Worm (Caenorhabditis elegans) whole organism, L1 larva: ENCODE results near the gene F09G8.7.
A peak's percentile ranks its signal among the peaks of the same experiment; 100 is the strongest.

ENCODE experiments used
- C04F5.9 ChIP-seq: sonication (generic microtip); optimal IDR thresholded peaks from 2 replicates; lab custom pipeline; 2016; ENCODE audit warnings: missing genetic modification characterization, missing compliant biosample characterization
- Y116A8C.19 ChIP-seq: sonication (generic microtip); optimal IDR thresholded peaks from 2 replicates; lab custom pipeline; 2016; ENCODE audit warnings: missing compliant biosample characterization, missing genetic modification characterization, borderline replicate concordance
- aha-1 ChIP-seq: fragments of 150-350 bp; optimal IDR thresholded peaks from 2 replicates; lab custom pipeline; 2014; ENCODE audit warnings: missing biosample characterization, missing genetic modification characterization
- alr-1 ChIP-seq: fragments of 200-800 bp; sonication (Bioruptor generic); optimal IDR thresholded peaks from 2 replicates; lab custom pipeline; 2018; ENCODE audit warnings: borderline replicate concordance, mild to moderate bottlenecking, missing genetic modification characterization, missing compliant biosample characterization
- ama-1 ChIP-seq: fragments of 150-350 bp; optimal IDR thresholded peaks from 2 replicates; lab custom pipeline; 2014
- blmp-1 ChIP-seq: fragments of 150-350 bp; optimal IDR thresholded peaks from 2 replicates; lab custom pipeline; 2014; ENCODE audit warnings: missing biosample characterization, missing genetic modification characterization
- ceh-8 ChIP-seq: fragments of 200-800 bp; sonication (Bioruptor generic); optimal IDR thresholded peaks from 2 replicates; lab custom pipeline; 2018; ENCODE audit warnings: mild to moderate bottlenecking, missing genetic modification characterization, moderate library complexity, missing compliant biosample characterization
- ceh-88 ChIP-seq: fragments of 200-800 bp; sonication (Bioruptor generic); IDR thresholded peaks from 2 replicates; pipeline ENCODE4 v1.3.6; 2022; ENCODE audit warnings: missing genetic modification characterization, missing compliant biosample characterization
- ceh-90 ChIP-seq: sonication (generic microtip); optimal IDR thresholded peaks from 2 replicates; lab custom pipeline; 2016; ENCODE audit warnings: missing genetic modification characterization, missing compliant biosample characterization
- ces-1 ChIP-seq: fragments of 150-350 bp; optimal IDR thresholded peaks from 2 replicates; lab custom pipeline; 2014; ENCODE audit warnings: missing biosample characterization, missing genetic modification reagents, missing genetic modification characterization
- dpl-1 ChIP-seq, 3 experiments: fragments of 150-350 bp in 2 of 3; sonication (generic microtip) in 1 of 3; optimal IDR thresholded peaks; 2 replicates each; lab custom pipeline; 2014 to 2017; ENCODE audit warnings: missing biosample characterization in 3 of 3, missing genetic modification characterization in 3 of 3, missing genetic modification reagents in 3 of 3
- dsc-1 ChIP-seq: sonication (generic microtip); optimal IDR thresholded peaks from 2 replicates; lab custom pipeline; 2016; ENCODE audit warnings: mild to moderate bottlenecking, missing genetic modification characterization, missing compliant biosample characterization
- efl-1 ChIP-seq, 4 experiments: fragments of 150-350 bp; optimal IDR thresholded peaks in 3 of 4; peaks in 1 of 4; 1 replicate in 1 of 4; 2 replicates in 3 of 4; lab custom pipeline; 2014; ENCODE audit warnings: missing biosample characterization in 2 of 4, missing genetic modification characterization in 2 of 4, missing genetic modification reagents in 2 of 4
- efl-3 ChIP-seq: fragments of 200-800 bp; sonication (Bioruptor generic); optimal IDR thresholded peaks from 2 replicates; lab custom pipeline; 2018; ENCODE audit warnings: mild to moderate bottlenecking, missing genetic modification characterization, missing compliant biosample characterization
- egl-13 ChIP-seq: sonication (generic microtip); optimal IDR thresholded peaks from 2 replicates; lab custom pipeline; 2016; ENCODE audit warnings: missing genotype, missing genetic modification reagents, missing genetic modification characterization, missing compliant biosample characterization
- egl-27 ChIP-seq, 2 experiments: fragments of 150-350 bp in 1 of 2; sonication (generic microtip); optimal IDR thresholded peaks; 3 replicates each; lab custom pipeline; 2017 to 2018; ENCODE audit warnings: missing biosample characterization in 2 of 2, missing genetic modification characterization in 2 of 2, missing genetic modification reagents in 2 of 2
- elt-3 ChIP-seq, 6 experiments: fragments of 150-350 bp in 1 of 6; sonication (generic microtip); optimal IDR thresholded peaks; 2 replicates each; lab custom pipeline; 2017 to 2018; ENCODE audit warnings: missing biosample characterization in 6 of 6, missing genetic modification characterization in 6 of 6, inconsistent platforms in 1 of 6
- ets-5 ChIP-seq: fragments of 200-800 bp; sonication (Bioruptor generic); IDR thresholded peaks from 2 replicates; pipeline ENCODE4 v1.3.6; 2022; ENCODE audit warnings: missing genetic modification characterization, missing compliant biosample characterization
- fkh-10 ChIP-seq: sonication (generic microtip); optimal IDR thresholded peaks from 2 replicates; lab custom pipeline; 2017; ENCODE audit warnings: missing biosample characterization, missing genetic modification reagents, missing genetic modification characterization
- fkh-4 ChIP-seq: sonication (generic microtip); optimal IDR thresholded peaks from 2 replicates; lab custom pipeline; 2016; ENCODE audit warnings: missing compliant biosample characterization, missing genetic modification characterization, borderline replicate concordance
- fkh-8 ChIP-seq: sonication (generic microtip); optimal IDR thresholded peaks from 2 replicates; lab custom pipeline; 2016; ENCODE audit warnings: mild to moderate bottlenecking, missing genetic modification characterization, missing compliant biosample characterization
- hlh-4 ChIP-seq: sonication (generic microtip); optimal IDR thresholded peaks from 2 replicates; lab custom pipeline; 2016; ENCODE audit warnings: mild to moderate bottlenecking, missing genetic modification characterization, missing compliant biosample characterization
- irx-1 ChIP-seq: sonication (generic microtip); optimal IDR thresholded peaks from 2 replicates; lab custom pipeline; 2016; ENCODE audit warnings: missing genetic modification characterization, missing compliant biosample characterization
- isw-1 ChIP-seq: fragments of 200-800 bp; sonication (Bioruptor generic); IDR thresholded peaks from 2 replicates; pipeline ENCODE4 v1.3.6; 2022; ENCODE audit warnings: missing genetic modification characterization, missing compliant biosample characterization
- lin-13 ChIP-seq: fragments of 150-350 bp; optimal IDR thresholded peaks from 2 replicates; lab custom pipeline; 2014; ENCODE audit warnings: missing biosample characterization, missing genetic modification reagents, missing genetic modification characterization
- lin-15B ChIP-seq: fragments of 150-350 bp; sonication (generic microtip); optimal IDR thresholded peaks from 3 replicates; lab custom pipeline; 2014; ENCODE audit warnings: missing biosample characterization, missing genetic modification characterization
- lin-35 ChIP-seq, 2 experiments: fragments of 150-350 bp; optimal IDR thresholded peaks; 2 replicates each; lab custom pipeline; 2014; ENCODE audit warnings: missing biosample characterization in 2 of 2, missing genetic modification characterization in 2 of 2, missing genetic modification reagents in 2 of 2
- lin-39 ChIP-seq: fragments of 150-350 bp; optimal IDR thresholded peaks from 2 replicates; lab custom pipeline; 2014; ENCODE audit warnings: missing biosample characterization, missing genetic modification reagents, missing genetic modification characterization
- lir-3 ChIP-seq: sonication (generic microtip); optimal IDR thresholded peaks from 2 replicates; lab custom pipeline; 2016; ENCODE audit warnings: mild to moderate bottlenecking, missing genetic modification characterization, moderate library complexity, missing compliant biosample characterization; ENCODE audit not compliant: poor library complexity
- mab-9 ChIP-seq: fragments of 200-800 bp; sonication (Bioruptor generic); IDR thresholded peaks from 2 replicates; pipeline ENCODE4 v1.3.6; 2022; ENCODE audit warnings: missing genetic modification reagents, missing genetic modification characterization, missing compliant biosample characterization
- mef-2 ChIP-seq: fragments of 150-350 bp; optimal IDR thresholded peaks from 2 replicates; lab custom pipeline; 2014; ENCODE audit warnings: missing biosample characterization, missing genetic modification characterization
- nhr-11 ChIP-seq: fragments of 150-350 bp; optimal IDR thresholded peaks from 2 replicates; lab custom pipeline; 2014; ENCODE audit warnings: missing biosample characterization, missing genetic modification characterization
- nhr-19 ChIP-seq: fragments of 200-800 bp; sonication (Bioruptor generic); conservative IDR thresholded peaks from 2 replicates; pipeline ENCODE4 v1.3.6; 2022; ENCODE audit warnings: missing genetic modification characterization, missing compliant biosample characterization
- nhr-237 ChIP-seq: fragments of 150-350 bp; optimal IDR thresholded peaks from 2 replicates; lab custom pipeline; 2014; ENCODE audit warnings: missing biosample characterization, missing genetic modification characterization
- nhr-28 ChIP-seq: fragments of 150-350 bp; optimal IDR thresholded peaks from 2 replicates; lab custom pipeline; 2014; ENCODE audit warnings: missing biosample characterization, missing genetic modification characterization
- nhr-47 ChIP-seq: sonication (generic microtip); optimal IDR thresholded peaks from 2 replicates; lab custom pipeline; 2016; ENCODE audit warnings: mild to moderate bottlenecking, missing genetic modification characterization, moderate library complexity, missing compliant biosample characterization
- nhr-71 ChIP-seq: sonication (generic microtip); optimal IDR thresholded peaks from 2 replicates; lab custom pipeline; 2016; ENCODE audit warnings: mild to moderate bottlenecking, missing genetic modification characterization, moderate library complexity, missing compliant biosample characterization
- nhr-76 ChIP-seq: sonication (generic microtip); optimal IDR thresholded peaks from 2 replicates; lab custom pipeline; 2017; ENCODE audit warnings: missing biosample characterization, missing genetic modification characterization
- nhr-84 ChIP-seq: sonication (generic microtip); optimal IDR thresholded peaks from 2 replicates; lab custom pipeline; 2017; ENCODE audit warnings: missing biosample characterization, missing genetic modification characterization
- nhr-85 ChIP-seq: sonication (generic microtip); peaks from one replicate; lab custom pipeline; 2016; ENCODE audit warnings: missing genetic modification characterization, inconsistent platforms, missing compliant biosample characterization
- pag-3 ChIP-seq: sonication (generic microtip); optimal IDR thresholded peaks from 2 replicates; lab custom pipeline; 2017; ENCODE audit warnings: missing genetic modification characterization, mild to moderate bottlenecking, missing compliant biosample characterization, antibody characterized with exemption, borderline replicate concordance; ENCODE audit not compliant: insufficient read depth
- pax-3 ChIP-seq: fragments of 200-800 bp; sonication (Bioruptor generic); optimal IDR thresholded peaks from 2 replicates; lab custom pipeline; 2018; ENCODE audit warnings: mild to moderate bottlenecking, missing genetic modification characterization, moderate library complexity, missing compliant biosample characterization
- skn-1 ChIP-seq: fragments of 150-350 bp; optimal IDR thresholded peaks from 2 replicates; lab custom pipeline; 2014; ENCODE audit warnings: missing biosample characterization, missing genetic modification characterization
- snu-23 ChIP-seq: sonication (generic microtip); optimal IDR thresholded peaks from 2 replicates; lab custom pipeline; 2016; ENCODE audit warnings: missing genetic modification characterization, missing compliant biosample characterization
- sptf-1 ChIP-seq: fragments of 150-350 bp; optimal IDR thresholded peaks from 2 replicates; lab custom pipeline; 2014; ENCODE audit warnings: missing biosample characterization, missing genetic modification characterization
- tbx-2 ChIP-seq: sonication (generic microtip); optimal IDR thresholded peaks from 2 replicates; lab custom pipeline; 2016; ENCODE audit warnings: missing genetic modification characterization, missing compliant biosample characterization
- tlp-1 ChIP-seq: fragments of 150-350 bp; optimal IDR thresholded peaks from 2 replicates; lab custom pipeline; 2014; ENCODE audit warnings: missing biosample characterization, missing genetic modification characterization
- unc-130 ChIP-seq: fragments of 150-350 bp; optimal IDR thresholded peaks from 2 replicates; lab custom pipeline; 2017; ENCODE audit warnings: missing biosample characterization, missing genetic modification characterization, inconsistent platforms
- unc-30 ChIP-seq: sonication (generic microtip); optimal IDR thresholded peaks from 2 replicates; lab custom pipeline; 2017; ENCODE audit warnings: missing biosample characterization, missing genetic modification characterization
- unc-86 ChIP-seq: sonication (generic microtip); optimal IDR thresholded peaks from 2 replicates; lab custom pipeline; 2016; ENCODE audit warnings: missing genetic modification characterization, missing compliant biosample characterization
- vab-15 ChIP-seq: sonication (generic microtip); optimal IDR thresholded peaks from 2 replicates; lab custom pipeline; 2017; ENCODE audit warnings: missing genotype, mild to moderate bottlenecking, missing genetic modification characterization, missing compliant biosample characterization
- xbp-1 ChIP-seq: sonication (generic microtip); optimal IDR thresholded peaks from 2 replicates; lab custom pipeline; 2016; ENCODE audit warnings: missing genetic modification characterization, missing compliant biosample characterization
- ztf-4 ChIP-seq: fragments of 150-350 bp; optimal IDR thresholded peaks from 2 replicates; lab custom pipeline; 2014; ENCODE audit warnings: missing biosample characterization, missing genetic modification characterization

The F09G8.7 gene

ce11 chrIII:8307356-8307755 is 39.2 kb upstream of the F09G8.7 start, which contains the start of the genes F10E9.7 and F10E9.5:
F10E9.7 (minus strand) TSS chrIII:8307441.
F10E9.5 (plus strand) TSS chrIII:8307592.
- peak; percentile 93 for TF ChIP-seq efl-3 (GFP tag; lab: Kevin White, UChicago)
- peak; percentile 95 for TF ChIP-seq snu-23 (GFP tag; lab: Kevin White, UChicago)
- peak; percentile 67 for TF ChIP-seq ztf-4 (tag; lab: Kevin White, UChicago)
- TF ChIP-seq nhr-47 (tag; lab: Kevin White, UChicago) = peak; percentile 96
- peak; percentile 20 for TF ChIP-seq nhr-237 (tag; lab: Kevin White, UChicago)
- peak; percentile 92 for TF ChIP-seq fkh-8 (tag; lab: Kevin White, UChicago)
- peak; percentile 91 for TF ChIP-seq mab-9 (GFP tag; lab: Robert Waterston, UW)
- TF ChIP-seq xbp-1 (tag; lab: Kevin White, UChicago) = peak; percentile 96
- TF ChIP-seq aha-1 = peak; percentile 4
- peak; percentile 96 for TF ChIP-seq nhr-85
- no peak for TF ChIP-seq nhr-84
- peak; percentile 96 for TF ChIP-seq egl-13 (tag; lab: Kevin White, UChicago)
- peak; percentile 90 to 93 for TF ChIP-seq lin-35 (GFP tag; optimal IDR thresholded peaks at IDR 0.05; lab: Kevin White, UChicago)
- TF ChIP-seq elt-3 (tag; optimal IDR thresholded peaks at IDR 0.05; lab: Kevin White, UChicago) = peak in 3 of 6 experiments; percentile 24 to 85 (median 26)
- TF ChIP-seq nhr-76 = no peak
- no peak for TF ChIP-seq sptf-1
- peak; percentile 88 for TF ChIP-seq blmp-1 (tag; lab: Kevin White, UChicago)
- TF ChIP-seq vab-15 (tag; lab: Kevin White, UChicago) = peak; percentile 82
- peak; percentile 85 for TF ChIP-seq hlh-4 (tag; lab: Kevin White, UChicago)
- TF ChIP-seq Y116A8C.19 (tag; lab: Kevin White, UChicago) = peak; percentile 99
- TF ChIP-seq dsc-1 (tag; lab: Kevin White, UChicago) = peak; percentile 97
- TF ChIP-seq lin-39 (tag; lab: Kevin White, UChicago) = peak; percentile 87
- no peak for TF ChIP-seq ces-1 (GFP tag; lab: Kevin White, UChicago)
- peak; percentile 16 for TF ChIP-seq pag-3 (tag; lab: Kevin White, UChicago)
- TF ChIP-seq lir-3 (tag; lab: Kevin White, UChicago) = peak; percentile 98
- peak; percentile 94 for TF ChIP-seq lin-15B
- TF ChIP-seq nhr-71 (tag; lab: Kevin White, UChicago) = peak; percentile 97
- TF ChIP-seq skn-1 (tag; lab: Kevin White, UChicago) = peak; percentile 91
- TF ChIP-seq unc-130 (tag; lab: Kevin White, UChicago) = peak; percentile 99
- peak; percentile 95 for TF ChIP-seq C04F5.9 (tag; lab: Kevin White, UChicago)
- TF ChIP-seq egl-27 (tag; optimal IDR thresholded peaks at IDR 0.05; lab: Kevin White, UChicago) = no peak
- peak; percentile 98 for TF ChIP-seq irx-1 (tag; lab: Kevin White, UChicago)
- no peak for TF ChIP-seq fkh-10 (GFP tag; lab: Kevin White, UChicago)
- no peak for TF ChIP-seq ama-1 (lab: Kevin White, UChicago)
- peak; percentile 94 for TF ChIP-seq ceh-8 (GFP tag; lab: Kevin White, UChicago)
- TF ChIP-seq alr-1 (tag; lab: Kevin White, UChicago) = no peak
- no peak for TF ChIP-seq ets-5 (GFP tag; lab: Robert Waterston, UW)
- peak; percentile 96 for TF ChIP-seq tbx-2 (tag; lab: Kevin White, UChicago)
- TF ChIP-seq tlp-1 (tag; lab: Kevin White, UChicago) = no peak
- no peak for TF ChIP-seq unc-30 (tag; lab: Kevin White, UChicago)
- peak; percentile 95 for TF ChIP-seq nhr-19
- no peak for TF ChIP-seq nhr-28 (tag; lab: Kevin White, UChicago)
- peak; percentile 99 for TF ChIP-seq fkh-4
- peak; percentile 87 for TF ChIP-seq isw-1 (GFP tag; lab: Robert Waterston, UW)
- peak; percentile 95 for TF ChIP-seq pax-3
- TF ChIP-seq nhr-11 (tag; lab: Kevin White, UChicago) = no peak
- TF ChIP-seq dpl-1 (GFP tag; optimal IDR thresholded peaks at IDR 0.05; lab: Kevin White, UChicago) = peak; percentile 84 to 93 (median 89)
- TF ChIP-seq efl-1 (optimal IDR thresholded peaks at IDR 0.05; lab: Kevin White, UChicago) = peak; percentile 75 to 90
- peak; percentile 90 to 98 for TF ChIP-seq efl-1 (GFP tag; optimal IDR thresholded peaks at IDR 0.05 in 1 of 2; lab: Kevin White, UChicago)
- peak; percentile 86 for TF ChIP-seq unc-86
- peak; percentile 91 for TF ChIP-seq ceh-88 (GFP tag; lab: Robert Waterston, UW)
- no peak for TF ChIP-seq mef-2 (tag; lab: Kevin White, UChicago)
- TF ChIP-seq lin-13 (GFP tag; lab: Kevin White, UChicago) = peak; percentile 79
- peak; percentile 96 for TF ChIP-seq ceh-90 (tag; lab: Kevin White, UChicago)
